Worm (Caenorhabditis elegans) whole organism, L4/young adult: ENCODE measurements around the gene abu-8.

ENCODE experiments used
- W03F9.2 ChIP-seq: fragments of 150-350 bp; optimal IDR thresholded peaks from 2 replicates; lab custom pipeline; 2014; ENCODE audit warnings: missing biosample characterization, missing genetic modification characterization
- dao-5 ChIP-seq: sonication (generic microtip); optimal IDR thresholded peaks from 2 replicates; lab custom pipeline; 2016; ENCODE audit warnings: missing genotype, missing genetic modification characterization, moderate library complexity, missing compliant biosample characterization
- him-1 ChIP-seq: sonication (generic microtip); optimal IDR thresholded peaks from 2 replicates; lab custom pipeline; 2016; ENCODE audit warnings: missing genotype, missing genetic modification reagents, missing genetic modification characterization, missing compliant biosample characterization

- TF ChIP-seq dao-5 (no peak), him-1 (no peak), W03F9.2 (tag; lab: Kevin White, UChicago) (no peak)
Observed at ce11 chrV:5169586-5169985, 24.8 kb downstream of the abu-8 start, which contains the start of gene srt-64.
